Fruit fly (Drosophila melanogaster): Measurements from ENCODE around the gene Sc2.

dm6 chr3L:3928943-3929785 lies 25.9 kb downstream of the Sc2 start:
- TF ChIP-seq bab1 (GFP tag; optimal IDR thresholded peaks at IDR 0.05) (no peak), CG7101 (tag; optimal IDR thresholded peaks at IDR 0.05) (no peak), CG12768 (GFP tag; optimal IDR thresholded peaks at IDR 0.05) (no peak), Crg-1 (GFP tag; optimal IDR thresholded peaks at IDR 0.05) (no peak), CG7045 (GFP tag; optimal IDR thresholded peaks at IDR 0.05) (no peak), Clk (GFP tag; optimal IDR thresholded peaks at IDR 0.05) (no peak), CG5204 (GFP tag; optimal IDR thresholded peaks at IDR 0.05) (no peak)

All from whole organism, adult.